Worm (Caenorhabditis elegans) whole organism, mixed stage, embryonic: ENCODE measurements around the gene str-153.

Experiments
- elt-1 ChIP-seq: sonication (generic microtip); optimal IDR thresholded peaks from 2 replicates; lab custom pipeline; 2017; ENCODE audit warnings: missing genetic modification characterization, mild to moderate bottlenecking, missing compliant biosample characterization, antibody characterized with exemption, moderate library complexity, borderline replicate concordance; ENCODE audit not compliant: insufficient read depth
- hlh-1 ChIP-seq: fragments of 150-350 bp; optimal IDR thresholded peaks from 2 replicates; lab custom pipeline; 2014; ENCODE audit warnings: missing biosample characterization, missing genetic modification reagents, missing genetic modification characterization
- lsy-2 ChIP-seq: fragments of 150-350 bp; optimal IDR thresholded peaks from 2 replicates; lab custom pipeline; 2014; ENCODE audit warnings: missing biosample characterization, missing genetic modification characterization
- mep-1 ChIP-seq: fragments of 150-350 bp; optimal IDR thresholded peaks from 2 replicates; lab custom pipeline; 2017; ENCODE audit warnings: missing biosample characterization, missing genetic modification reagents, missing genetic modification characterization, inconsistent platforms
- nhr-237 ChIP-seq: fragments of 150-350 bp; optimal IDR thresholded peaks from 2 replicates; lab custom pipeline; 2014; ENCODE audit warnings: missing biosample characterization, missing genetic modification characterization
- nhr-76 ChIP-seq: sonication (generic microtip); optimal IDR thresholded peaks from 2 replicates; lab custom pipeline; 2017; ENCODE audit warnings: missing biosample characterization, missing genetic modification characterization
- pha-4 ChIP-seq: fragments of 150-350 bp; optimal IDR thresholded peaks from 2 replicates; lab custom pipeline; 2018; ENCODE audit warnings: missing biosample characterization, missing genetic modification reagents, missing genetic modification characterization
- snpc-4 ChIP-seq: fragments of 150-350 bp; optimal IDR thresholded peaks from 2 replicates; lab custom pipeline; 2014; ENCODE audit warnings: missing biosample characterization, missing genetic modification characterization
- unc-62 ChIP-seq: fragments of 150-350 bp; optimal IDR thresholded peaks from 2 replicates; lab custom pipeline; 2014; ENCODE audit warnings: missing biosample characterization, missing genetic modification reagents, missing genetic modification characterization
- zip-8 ChIP-seq: fragments of 150-350 bp; optimal IDR thresholded peaks from 2 replicates; lab custom pipeline; 2014; ENCODE audit warnings: missing biosample characterization, missing genetic modification characterization
- ztf-11 ChIP-seq: fragments of 150-350 bp; optimal IDR thresholded peaks from 2 replicates; lab custom pipeline; 2014; ENCODE audit warnings: missing biosample characterization, missing genetic modification characterization

- TF ChIP-seq nhr-237 (tag; lab: Kevin White, UChicago) (no peak), ztf-11 (tag; lab: Kevin White, UChicago) (no peak), nhr-76 (tag; lab: Kevin White, UChicago) (no peak), elt-1 (tag; lab: Kevin White, UChicago) (no peak), lsy-2 (no peak), pha-4 (tag; lab: Kevin White, UChicago) (no peak), snpc-4 (no peak), unc-62 (GFP tag; lab: Kevin White, UChicago) (no peak), hlh-1 (no peak), zip-8 (tag; lab: Kevin White, UChicago) (no peak), mep-1 (tag; lab: Kevin White, UChicago) (no peak)
These were observed 4.2 kb upstream of the str-153 start, which contains the start of gene Y9C9A.8 for ce11 chrIV:4930045-4930444.
